Fruit fly (Drosophila melanogaster) whole organism, prepupa: Measurements from ENCODE around the gene sav.

Source experiments
- Blimp-1 ChIP-seq: fragments of 200-800 bp; sonication (Bioruptor generic); optimal IDR thresholded peaks from 3 replicates; lab custom pipeline; 2017; ENCODE audit warnings: missing biosample characterization, missing genetic modification characterization, mild to moderate bottlenecking, moderate library complexity, missing genetic modification reagents
- CG10631 ChIP-seq: fragments of 200-800 bp; sonication (Bioruptor generic); optimal IDR thresholded peaks from 2 replicates; lab custom pipeline; 2016; ENCODE audit warnings: missing biosample characterization, missing genetic modification characterization
- CG11294 ChIP-seq: fragments of 200-800 bp; sonication (Bioruptor generic); IDR thresholded peaks from 2 replicates; pipeline ENCODE4 v1.3.6; 2022; ENCODE audit warnings: missing biosample characterization, missing genetic modification characterization
- CG11762 ChIP-seq: fragments of 200-800 bp; sonication (Bioruptor generic); optimal IDR thresholded peaks from 3 replicates; lab custom pipeline; 2016; ENCODE audit warnings: missing biosample characterization, missing genetic modification characterization; ENCODE audit not compliant: insufficient read depth
- CG1621 ChIP-seq: fragments of 200-800 bp; sonication (Bioruptor generic); optimal IDR thresholded peaks from 3 replicates; lab custom pipeline; 2018; ENCODE audit warnings: missing biosample characterization, mild to moderate bottlenecking, missing genetic modification characterization
- CG3032 ChIP-seq: fragments of 200-800 bp; optimal IDR thresholded peaks from 2 replicates; lab custom pipeline; 2019; ENCODE audit warnings: missing biosample characterization, mild to moderate bottlenecking, missing genetic modification characterization, moderate library complexity
- CG31627 ChIP-seq: fragments of 200-800 bp; sonication (Bioruptor generic); optimal IDR thresholded peaks from 3 replicates; lab custom pipeline; 2016; ENCODE audit warnings: missing biosample characterization, missing genetic modification characterization
- CG32006 ChIP-seq: fragments of 200-800 bp; sonication (Bioruptor generic); optimal IDR thresholded peaks from 3 replicates; lab custom pipeline; 2017; ENCODE audit warnings: missing biosample characterization, mild to moderate bottlenecking, missing genetic modification characterization
- CG34406 ChIP-seq: fragments of 200-800 bp; sonication (Bioruptor generic); optimal IDR thresholded peaks from 3 replicates; lab custom pipeline; 2016; ENCODE audit warnings: missing biosample characterization, missing genetic modification characterization
- CG4318 ChIP-seq: fragments of 200-800 bp; sonication (Bioruptor generic); optimal IDR thresholded peaks from 3 replicates; lab custom pipeline; 2017; ENCODE audit warnings: missing biosample characterization, mild to moderate bottlenecking, missing genetic modification characterization
- CG6808 ChIP-seq: fragments of 200-800 bp; sonication (Bioruptor generic); optimal IDR thresholded peaks from 3 replicates; lab custom pipeline; 2017; ENCODE audit warnings: missing biosample characterization, missing genetic modification characterization, mild to moderate bottlenecking, moderate library complexity, missing genetic modification reagents
- CG6854 ChIP-seq: fragments of 200-800 bp; sonication (Bioruptor generic); optimal IDR thresholded peaks from 2 replicates; lab custom pipeline; 2017; ENCODE audit warnings: missing biosample characterization, mild to moderate bottlenecking, missing genetic modification characterization
- CG7368 ChIP-seq: fragments of 200-800 bp; sonication (Bioruptor generic); optimal IDR thresholded peaks from 3 replicates; lab custom pipeline; 2016; ENCODE audit warnings: missing biosample characterization, missing genetic modification characterization
- CG8119 ChIP-seq: fragments of 200-800 bp; sonication (Bioruptor generic); IDR thresholded peaks from 3 replicates; pipeline ENCODE4 v1.3.6; 2022; ENCODE audit warnings: missing biosample characterization, missing genetic modification characterization
- CG8319 ChIP-seq: fragments of 200-800 bp; sonication (Bioruptor generic); optimal IDR thresholded peaks from 3 replicates; lab custom pipeline; 2016; ENCODE audit warnings: missing biosample characterization, missing genetic modification characterization
- Eip75B ChIP-seq: fragments of 200-800 bp; sonication (Bioruptor generic); optimal IDR thresholded peaks from 3 replicates; lab custom pipeline; 2016; ENCODE audit warnings: missing biosample characterization, missing genetic modification characterization
- Eip78C ChIP-seq: fragments of 200-800 bp; sonication (Bioruptor generic); peaks from one replicate; lab custom pipeline; 2016; ENCODE audit warnings: missing biosample characterization, missing genetic modification characterization
- Ets21C ChIP-seq: fragments of 200-800 bp; sonication (Bioruptor generic); optimal IDR thresholded peaks from 3 replicates; lab custom pipeline; 2016; ENCODE audit warnings: missing biosample characterization, missing genetic modification characterization
- Gug ChIP-seq: fragments of 200-800 bp; sonication (Bioruptor generic); IDR thresholded peaks from 2 replicates; pipeline ENCODE4 v1.3.6; 2022; ENCODE audit warnings: missing biosample characterization, missing genetic modification characterization
- Hr39 ChIP-seq: fragments of 200-800 bp; sonication (Bioruptor generic); optimal IDR thresholded peaks from 2 replicates; lab custom pipeline; 2016; ENCODE audit warnings: missing biosample characterization, missing genetic modification characterization
- Hr4 ChIP-seq: fragments of 200-800 bp; sonication (Bioruptor generic); optimal IDR thresholded peaks from 3 replicates; lab custom pipeline; 2016; ENCODE audit warnings: missing biosample characterization, missing genetic modification characterization
- Met ChIP-seq: fragments of 200-800 bp; sonication (Bioruptor generic); optimal IDR thresholded peaks from 3 replicates; lab custom pipeline; 2016; ENCODE audit warnings: missing biosample characterization, missing genetic modification characterization
- OdsH ChIP-seq: fragments of 200-800 bp; sonication (Bioruptor generic); optimal IDR thresholded peaks from 3 replicates; lab custom pipeline; 2016; ENCODE audit warnings: missing biosample characterization, missing genetic modification characterization
- Smox ChIP-seq: fragments of 200-800 bp; sonication (Bioruptor generic); optimal IDR thresholded peaks from 3 replicates; lab custom pipeline; 2016; ENCODE audit warnings: missing biosample characterization, missing genetic modification characterization
- Sox14 ChIP-seq: fragments of 200-800 bp; sonication (Bioruptor generic); optimal IDR thresholded peaks from 3 replicates; lab custom pipeline; 2016; ENCODE audit warnings: missing biosample characterization, missing genetic modification characterization
- achi ChIP-seq: fragments of 200-800 bp; sonication (Bioruptor generic); optimal IDR thresholded peaks from 3 replicates; lab custom pipeline; 2016; ENCODE audit warnings: missing biosample characterization, missing genetic modification characterization
- acj6 ChIP-seq: fragments of 200-800 bp; sonication (Bioruptor generic); optimal IDR thresholded peaks from 3 replicates; lab custom pipeline; 2016; ENCODE audit warnings: missing biosample characterization, missing genetic modification characterization
- dac ChIP-seq: fragments of 200-800 bp; sonication (Bioruptor generic); optimal IDR thresholded peaks from 2 replicates; lab custom pipeline; 2017; ENCODE audit warnings: missing biosample characterization, mild to moderate bottlenecking, missing genetic modification characterization
- eg ChIP-seq: fragments of 200-800 bp; sonication (Bioruptor generic); IDR thresholded peaks from 3 replicates; pipeline ENCODE4 v1.3.6; 2022; ENCODE audit warnings: missing biosample characterization, missing genetic modification characterization
- fd59A ChIP-seq: fragments of 200-800 bp; sonication (Bioruptor generic); optimal IDR thresholded peaks from 2 replicates; lab custom pipeline; 2017; ENCODE audit warnings: missing biosample characterization, mild to moderate bottlenecking, missing genetic modification characterization, missing genetic modification reagents
- lz ChIP-seq: fragments of 200-800 bp; sonication (Bioruptor generic); optimal IDR thresholded peaks from 3 replicates; lab custom pipeline; 2016; ENCODE audit warnings: missing biosample characterization, missing genetic modification characterization
- pdm3 ChIP-seq: fragments of 200-800 bp; sonication (Bioruptor generic); optimal IDR thresholded peaks from 3 replicates; lab custom pipeline; 2016; ENCODE audit warnings: missing biosample characterization, missing genetic modification characterization
- spab ChIP-seq: fragments of 200-800 bp; sonication (Bioruptor generic); optimal IDR thresholded peaks from 2 replicates; lab custom pipeline; 2017; ENCODE audit warnings: missing biosample characterization, mild to moderate bottlenecking, missing genetic modification characterization, missing genetic modification reagents
- svp ChIP-seq: fragments of 200-800 bp; sonication (Bioruptor generic); peaks from one replicate; lab custom pipeline; 2016; ENCODE audit warnings: missing biosample characterization, missing genetic modification characterization
- topi ChIP-seq: fragments of 200-800 bp; sonication (Bioruptor generic); optimal IDR thresholded peaks from 3 replicates; lab custom pipeline; 2016; ENCODE audit warnings: missing biosample characterization, missing genetic modification characterization
- vri ChIP-seq: fragments of 200-800 bp; sonication (Bioruptor generic); optimal IDR thresholded peaks from 3 replicates; lab custom pipeline; 2016; ENCODE audit warnings: missing biosample characterization, mild to moderate bottlenecking, missing genetic modification characterization

Gene sav

DNA sequence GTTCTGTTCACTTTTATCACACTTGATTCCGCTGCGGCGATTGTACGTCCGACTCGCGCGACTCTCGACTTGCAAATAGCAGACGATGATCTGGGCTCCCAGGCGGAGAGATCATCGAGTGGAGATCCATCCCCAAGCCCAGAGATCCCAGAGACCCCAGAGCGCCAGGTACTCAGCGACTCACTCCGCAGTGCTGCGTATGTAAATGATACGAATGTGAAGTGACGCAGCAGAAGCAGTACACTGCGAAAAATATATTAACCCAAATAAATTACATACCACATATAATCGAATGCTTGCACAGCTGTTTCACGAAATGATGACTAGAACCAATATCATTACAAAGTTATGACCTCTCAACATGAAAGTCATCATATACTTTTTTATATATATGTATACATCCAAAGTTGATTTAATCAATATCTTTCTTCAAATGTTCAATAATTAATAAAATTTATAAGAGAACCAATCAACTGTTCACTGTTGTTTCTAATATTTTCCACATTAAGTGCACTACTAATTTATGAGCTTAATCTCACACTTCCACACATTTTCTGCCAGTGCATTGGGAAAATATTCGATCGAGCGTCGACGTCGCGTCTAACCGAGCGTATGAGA lies 6.2 kb upstream of the sav start, which contains the start of gene CG17111:
Gene CG17111 (minus strand): TSS at position 51 of the 618 bp plus-strand sequence.
- TF ChIP-seq fd59A (GFP tag; lab: Kevin White, UChicago) (no peak), Eip78C (GFP tag; lab: Kevin White, UChicago) (no peak), OdsH (GFP tag; lab: Kevin White, UChicago) (peak; percentile 20), svp (GFP tag; lab: Kevin White, UChicago) (peak; percentile 46), CG32006 (GFP tag; lab: Kevin White, UChicago) (peak; percentile 49), Smox (GFP tag; lab: Kevin White, UChicago) (peak; percentile 4), CG3032 (tag; lab: Kevin White, UChicago) (no peak), CG4318 (no peak), CG10631 (GFP tag; lab: Kevin White, UChicago) (peak; percentile 7), Met (GFP tag; lab: Kevin White, UChicago) (peak; percentile 13), lz (GFP tag; lab: Kevin White, UChicago) (no peak), achi (peak; percentile 13), Hr4 (GFP tag; lab: Kevin White, UChicago) (peak; percentile 25), spab (GFP tag; lab: Kevin White, UChicago) (no peak)

DNA sequence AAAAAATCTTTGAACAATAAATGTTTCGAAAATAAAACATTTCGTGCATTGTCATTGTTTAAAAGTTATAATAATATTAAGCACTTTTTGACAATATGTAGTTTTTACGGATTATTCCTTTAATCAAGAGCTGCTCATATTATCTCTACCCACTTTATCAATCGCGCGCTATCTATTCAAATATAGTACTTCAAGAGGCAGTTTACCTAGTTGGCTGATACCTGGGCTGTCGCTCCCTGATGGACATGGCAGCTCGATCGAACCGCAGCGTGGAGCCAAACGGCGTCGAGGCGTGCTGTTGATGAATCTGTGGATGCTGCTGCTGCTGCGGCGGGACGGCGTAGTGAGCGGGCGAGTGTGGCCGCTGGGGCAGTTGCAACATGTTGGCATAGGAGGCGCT lies 938 bp downstream of the sav start:
- TF ChIP-seq CG10631 (GFP tag; lab: Kevin White, UChicago) (no peak), fd59A (GFP tag; lab: Kevin White, UChicago) (no peak), Ets21C (no peak), acj6 (GFP tag; lab: Kevin White, UChicago) (no peak)

DNA sequence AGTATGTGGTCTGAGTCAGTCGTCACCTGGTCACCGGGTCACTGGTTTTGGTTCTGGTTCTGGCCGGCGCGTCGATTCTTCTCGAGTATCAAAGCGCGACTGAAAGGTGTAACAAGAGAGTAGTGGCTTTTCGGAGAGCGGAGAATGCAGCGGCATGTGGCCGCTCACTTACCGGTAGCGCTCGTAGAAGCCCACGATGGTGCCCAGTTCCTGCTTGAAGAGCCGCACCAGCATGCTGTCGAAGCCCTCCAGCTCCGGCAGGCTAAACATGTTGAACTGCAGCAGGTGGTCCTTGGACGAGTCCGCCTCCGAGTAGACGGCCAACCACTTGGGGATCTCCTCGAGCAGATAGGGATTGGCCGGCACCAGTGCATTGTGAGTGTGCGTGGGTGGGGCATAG lies 2.2 kb downstream of the sav start, which contains the start of gene Ctns:
Gene Ctns (minus strand): TSS at position 101 of the 400 bp plus-strand sequence.
- no peak for TF ChIP-seq CG11294
- TF ChIP-seq topi (GFP tag; lab: Kevin White, UChicago): no peak
- no peak for TF ChIP-seq CG4318
- no peak for TF ChIP-seq CG6854 (GFP tag; lab: Kevin White, UChicago)
- TF ChIP-seq, all 60 proteins: peak for 0

DNA sequence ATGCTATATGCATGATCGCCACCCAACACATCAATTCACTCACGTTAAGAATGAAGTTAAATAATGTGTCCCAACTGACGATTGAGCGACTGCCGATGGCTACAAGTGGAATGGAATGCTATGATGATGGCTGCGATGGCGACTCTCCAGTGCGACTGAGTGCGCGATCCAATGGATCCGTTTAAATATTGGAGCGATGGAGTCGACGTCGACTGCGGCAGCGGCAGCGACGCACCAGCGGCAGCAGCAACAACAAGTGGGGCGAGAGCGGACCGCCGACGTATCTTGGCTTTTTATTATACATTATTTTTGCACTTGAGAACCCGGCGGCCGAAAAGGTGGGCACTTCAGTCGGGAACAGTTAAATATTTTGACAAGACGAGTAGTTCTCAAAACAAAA lies 3.7 kb downstream of the sav start:
- TF ChIP-seq CG34406 (GFP tag; lab: Kevin White, UChicago) (no peak), Hr4 (GFP tag; lab: Kevin White, UChicago) (no peak), CG7368 (GFP tag; lab: Kevin White, UChicago) (no peak), Gug (GFP tag; lab: Robert Waterston, UW) (no peak), eg (no peak), Eip75B (no peak), CG32006 (GFP tag; lab: Kevin White, UChicago) (no peak)
- TF ChIP-seq, all 60 proteins: peak for 0

DNA sequence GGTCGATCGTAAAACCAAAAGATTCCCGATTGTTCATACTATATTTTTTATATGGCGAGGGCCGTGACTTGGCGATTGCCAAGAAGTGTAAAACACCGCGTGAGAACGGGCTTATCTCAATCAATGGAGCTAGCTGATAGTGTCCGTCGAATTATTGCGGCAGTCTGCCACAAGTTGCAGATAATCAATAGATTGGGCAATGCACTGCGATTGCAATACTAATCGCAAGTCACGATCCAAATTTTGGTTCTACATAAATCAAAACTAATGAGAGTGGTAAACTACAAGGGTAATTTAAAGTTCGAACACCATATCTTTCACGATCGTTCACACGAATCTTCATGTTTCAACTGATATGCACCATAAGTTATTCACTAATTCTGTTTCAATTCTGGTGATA lies 4.4 kb downstream of the sav start:
- peak; percentile 7 for TF ChIP-seq vri (GFP tag; lab: Kevin White, UChicago)
- no peak for TF ChIP-seq svp (GFP tag; lab: Kevin White, UChicago)
- TF ChIP-seq, all 60 proteins: peak for 1

DNA sequence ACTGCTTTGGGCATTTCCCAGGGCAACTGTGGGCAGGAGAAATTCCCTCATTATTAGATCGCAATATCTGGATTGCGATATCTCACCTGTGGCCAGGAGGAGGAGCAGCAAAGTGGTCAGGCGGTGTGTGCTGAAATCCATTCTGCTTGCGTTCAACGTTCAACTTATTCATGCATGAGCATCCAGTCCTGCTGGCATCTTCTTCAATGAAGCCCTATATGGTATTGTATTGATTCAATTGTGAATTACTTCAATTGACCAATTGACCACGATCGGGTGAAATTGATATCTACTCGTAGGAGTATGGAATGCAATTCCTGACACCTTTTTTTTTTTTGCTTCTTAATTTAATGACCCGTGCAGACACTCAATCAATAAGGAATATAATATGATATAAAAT lies 5.0 kb downstream of the sav start:
- TF ChIP-seq CG8119 (no peak), Gug (GFP tag; lab: Robert Waterston, UW) (no peak), Sox14 (GFP tag; lab: Kevin White, UChicago) (no peak), Blimp-1 (GFP tag; lab: Kevin White, UChicago) (no peak), CG8319 (GFP tag; lab: Kevin White, UChicago) (no peak), pdm3 (GFP tag; lab: Kevin White, UChicago) (no peak), Smox (GFP tag; lab: Kevin White, UChicago) (no peak), Ets21C (no peak), achi (no peak), CG1621 (tag; lab: Kevin White, UChicago) (no peak), CG11294 (no peak), CG31627 (no peak), CG6808 (GFP tag; lab: Kevin White, UChicago) (no peak), dac (no peak), Hr39 (GFP tag; lab: Kevin White, UChicago) (no peak), Hr4 (GFP tag; lab: Kevin White, UChicago) (no peak), CG11762 (GFP tag; lab: Kevin White, UChicago) (no peak), CG10631 (GFP tag; lab: Kevin White, UChicago) (no peak)
